Worm (Caenorhabditis elegans) whole organism, mixed stage, embryonic: ENCODE data around the gene C07A9.12.

Experiments
- bed-3 ChIP-seq: fragments of 200-800 bp; sonication (Bioruptor generic); optimal IDR thresholded peaks from 3 replicates; lab custom pipeline; 2018; ENCODE audit warnings: mild to moderate bottlenecking, missing genetic modification characterization, moderate library complexity, missing compliant biosample characterization
- cnd-1 ChIP-seq: fragments of 200-800 bp; sonication (Bioruptor generic); optimal IDR thresholded peaks from 2 replicates; lab custom pipeline; 2018; ENCODE audit warnings: mild to moderate bottlenecking, missing genetic modification characterization, missing compliant biosample characterization
- elt-3 ChIP-seq: fragments of 150-350 bp; optimal IDR thresholded peaks from 2 replicates; lab custom pipeline; 2014; ENCODE audit warnings: missing biosample characterization, missing genetic modification characterization
- lin-13 ChIP-seq: fragments of 150-350 bp; optimal IDR thresholded peaks from 2 replicates; lab custom pipeline; 2014; ENCODE audit warnings: missing biosample characterization, missing genetic modification characterization
- pha-4 ChIP-seq: fragments of 150-350 bp; optimal IDR thresholded peaks from 2 replicates; lab custom pipeline; 2018; ENCODE audit warnings: missing biosample characterization, missing genetic modification reagents, missing genetic modification characterization
- unc-39 ChIP-seq: fragments of 150-350 bp; optimal IDR thresholded peaks from 2 replicates; lab custom pipeline; 2014; ENCODE audit warnings: missing biosample characterization, missing genetic modification characterization
- unc-62 ChIP-seq: fragments of 150-350 bp; optimal IDR thresholded peaks from 2 replicates; lab custom pipeline; 2014; ENCODE audit warnings: missing biosample characterization, missing genetic modification reagents, missing genetic modification characterization

DNA sequence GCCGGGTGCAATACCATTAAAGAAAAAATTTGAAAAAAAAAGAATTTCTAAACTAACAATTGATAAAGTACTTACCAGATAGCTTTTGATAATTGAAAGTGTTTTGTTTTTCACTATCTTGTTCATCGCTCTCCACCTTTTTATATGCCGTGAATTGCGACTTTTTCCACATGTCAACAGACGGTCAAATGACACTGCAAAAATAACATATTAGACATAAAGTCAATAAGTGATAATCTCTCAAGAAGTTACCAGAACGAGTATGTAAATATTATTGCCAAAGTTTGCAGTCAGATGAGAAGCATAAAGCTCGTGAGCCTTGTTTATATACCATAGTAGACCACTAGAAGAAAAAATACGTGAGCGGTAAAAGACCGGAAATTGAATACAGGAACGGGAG lies 8.5 kb upstream of the C07A9.12 start, which contains the start of gene dao-6:
- TF ChIP-seq elt-3 (tag; lab: Kevin White, UChicago): no peak
- no peak for TF ChIP-seq unc-39 (tag; lab: Kevin White, UChicago)
- no peak for TF ChIP-seq unc-62 (GFP tag; lab: Kevin White, UChicago)
- no peak for TF ChIP-seq bed-3 (GFP tag; lab: Kevin White, UChicago)
- TF ChIP-seq pha-4 (tag; lab: Kevin White, UChicago): no peak
- TF ChIP-seq lin-13 (tag; lab: Kevin White, UChicago): no peak
- TF ChIP-seq cnd-1 (tag; lab: Kevin White, UChicago): no peak
